Fruit fly (Drosophila melanogaster): ENCODE measurements around the gene Ir76a.

dm6 chr3L:19848080-19848479, 49.0 kb downstream of the Ir76a start:
- TF ChIP-seq OdsH (GFP tag; optimal IDR thresholded peaks at IDR 0.05) (no peak), pan (optimal IDR thresholded peaks at IDR 0.05) (no peak), CrebA (GFP tag; optimal IDR thresholded peaks at IDR 0.05; ENCODE audit: borderline replicate concordance) (no peak), br (GFP tag; optimal IDR thresholded peaks at IDR 0.05) (no peak), usp (GFP tag; optimal IDR thresholded peaks at IDR 0.05) (no peak), Abd-B (GFP tag; optimal IDR thresholded peaks at IDR 0.05) (no peak), Dif (GFP tag; optimal IDR thresholded peaks at IDR 0.05; ENCODE audit: partially characterized antibody) (no peak), fru (GFP tag; optimal IDR thresholded peaks at IDR 0.05) (no peak), Sp1 (GFP tag; optimal IDR thresholded peaks at IDR 0.05) (no peak), Myc (optimal IDR thresholded peaks at IDR 0.05) (no peak), lola (GFP tag; optimal IDR thresholded peaks at IDR 0.05) (no peak), psq (GFP tag; optimal IDR thresholded peaks at IDR 0.05) (no peak)

Data from whole organism, wandering third instar larva.